Worm (Caenorhabditis elegans): ENCODE results near the gene cct-5.

cct-5 gene

DNA sequence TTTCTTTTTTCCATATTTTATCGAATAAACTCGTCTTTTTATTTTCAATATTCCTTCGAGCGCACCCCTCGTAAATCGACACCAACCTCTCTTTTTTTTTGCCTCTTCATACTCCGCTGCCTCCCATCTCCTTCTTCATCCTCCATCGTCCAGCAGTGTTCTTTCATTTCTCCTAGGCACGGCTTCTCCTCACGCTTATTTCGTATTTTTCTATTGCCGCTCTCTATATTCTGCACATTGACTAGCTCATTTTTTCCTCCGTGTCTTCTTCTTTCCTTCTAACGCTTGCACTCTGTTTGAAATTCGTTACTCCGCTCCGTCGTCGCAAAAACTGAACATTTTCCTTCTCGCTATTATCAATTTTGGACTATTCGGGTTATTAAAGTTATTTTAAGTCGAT, 47.4 kb upstream of the cct-5 start:
- TF ChIP-seq nhr-43 (tag; optimal IDR thresholded peaks at IDR 0.05; ENCODE audit: poor library complexity, severe bottlenecking) (no peak), hmg-11 (tag; optimal IDR thresholded peaks at IDR 0.05) (peak; percentile 12), lin-39 (tag; optimal IDR thresholded peaks at IDR 0.05) (peak; percentile 16), nfya-1 (tag; optimal IDR thresholded peaks at IDR 0.05; ENCODE audit: insufficient read depth) (peak; percentile 50)

DNA sequence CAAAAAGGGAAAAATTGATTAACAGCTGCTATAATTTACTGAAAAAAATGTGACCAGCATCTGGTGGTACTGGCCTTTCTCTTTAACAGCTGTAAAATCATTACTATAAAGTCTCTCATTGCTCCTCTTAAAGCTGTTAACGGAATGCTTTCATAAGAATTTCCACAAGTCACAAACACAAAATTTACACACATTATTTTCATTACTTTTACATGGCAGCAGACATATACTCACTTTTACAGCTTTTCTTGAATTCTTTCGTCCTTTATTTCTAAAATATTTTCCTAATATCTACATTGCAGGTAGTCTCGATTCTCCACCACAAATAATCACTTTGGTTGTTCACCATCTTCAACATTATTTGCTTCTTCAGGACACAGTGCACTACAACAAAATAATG, 45.4 kb upstream of the cct-5 start, which contains the start of gene imph-1:
imph-1 (plus strand) TSS at position 301 of the 400 bp plus-strand sequence.
- TF ChIP-seq hmg-11 (tag; optimal IDR thresholded peaks at IDR 0.05) (no peak), elt-3 (tag; optimal IDR thresholded peaks at IDR 0.05) (no peak), R02D3.7 (tag; optimal IDR thresholded peaks at IDR 0.05) (no peak), eor-1 (tag; optimal IDR thresholded peaks at IDR 0.05) (no peak)

DNA sequence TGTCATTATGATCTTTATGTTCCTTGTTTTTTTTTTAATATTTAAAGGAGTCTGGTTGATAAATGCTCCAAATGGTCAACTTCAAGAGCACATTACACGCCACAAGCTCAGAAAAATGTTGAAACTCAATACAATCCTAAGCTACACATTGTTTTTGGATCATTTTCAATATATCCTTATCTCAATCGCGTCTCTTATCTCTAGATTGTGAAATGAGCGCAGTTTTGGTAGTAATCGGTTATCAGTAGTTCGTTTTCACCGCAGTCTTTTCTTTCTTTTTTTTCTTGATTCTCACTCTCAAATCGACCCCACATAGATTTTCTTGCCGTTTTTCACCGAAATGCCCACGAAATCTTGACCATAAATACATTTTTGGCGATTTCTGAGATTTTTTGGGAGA, 45.0 kb upstream of the cct-5 start:
- no peak for TF ChIP-seq fos-1 (tag; optimal IDR thresholded peaks at IDR 0.05)
- no peak for TF ChIP-seq pha-4 (tag; optimal IDR thresholded peaks at IDR 0.05)
- no peak for TF ChIP-seq lsy-12 (tag; optimal IDR thresholded peaks at IDR 0.05)
- no peak for TF ChIP-seq nhr-28 (tag; optimal IDR thresholded peaks at IDR 0.05)
- TF ChIP-seq elt-2 (tag; optimal IDR thresholded peaks at IDR 0.05), result peak; percentile 56
- TF ChIP-seq ztf-11 (tag; optimal IDR thresholded peaks at IDR 0.05), result no peak

DNA sequence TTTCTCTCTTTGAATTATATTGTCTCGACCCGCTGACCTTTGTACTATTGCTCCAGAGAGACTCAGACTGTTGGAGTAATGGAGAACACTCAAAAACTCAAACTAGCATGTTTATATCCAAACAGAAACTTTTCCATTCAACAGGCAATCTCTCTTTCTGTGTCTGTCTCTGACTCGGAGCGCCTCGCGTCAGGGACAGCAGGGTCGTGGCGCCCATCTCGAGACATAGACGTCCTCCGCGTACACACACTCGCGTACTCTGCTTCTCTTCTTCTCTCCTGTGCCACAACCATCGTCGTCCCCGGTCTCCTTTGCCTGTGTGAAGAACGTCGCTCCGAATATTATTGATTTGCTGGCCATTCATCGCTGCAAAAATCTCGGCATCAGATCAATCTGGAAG, 44.0 kb upstream of the cct-5 start:
- TF ChIP-seq ceh-16 (tag; optimal IDR thresholded peaks at IDR 0.05) (no peak), ceh-28 (tag; optimal IDR thresholded peaks at IDR 0.05) (peak; percentile 50), unc-62 (GFP tag; optimal IDR thresholded peaks at IDR 0.05) (no peak), nfya-1 (tag; optimal IDR thresholded peaks at IDR 0.05; ENCODE audit: insufficient read depth) (peak; percentile 81), mdl-1 (tag; optimal IDR thresholded peaks at IDR 0.05) (peak; percentile 16), zag-1 (tag; optimal IDR thresholded peaks at IDR 0.05) (no peak), hmg-11 (tag; optimal IDR thresholded peaks at IDR 0.05) (peak; percentile 91), pqm-1 (tag; optimal IDR thresholded peaks at IDR 0.05) (peak; percentile 81), fkh-10 (GFP tag; optimal IDR thresholded peaks at IDR 0.05) (no peak), lin-39 (tag; optimal IDR thresholded peaks at IDR 0.05) (peak; percentile 87), ama-1 (optimal IDR thresholded peaks at IDR 0.05) (peak; percentile 19), mml-1 (tag; optimal IDR thresholded peaks at IDR 0.05) (no peak), elt-3 (tag; optimal IDR thresholded peaks at IDR 0.05) (no peak), ztf-11 (tag; optimal IDR thresholded peaks at IDR 0.05) (no peak), nhr-23 (tag; optimal IDR thresholded peaks at IDR 0.05) (peak; percentile 61), daf-12 (tag; optimal IDR thresholded peaks at IDR 0.05) (no peak), elt-2 (tag; optimal IDR thresholded peaks at IDR 0.05) (peak; percentile 80), nhr-28 (tag; optimal IDR thresholded peaks at IDR 0.05) (no peak), jun-1 (tag; optimal IDR thresholded peaks at IDR 0.05) (peak; percentile 44), fkh-2 (tag; optimal IDR thresholded peaks at IDR 0.05) (peak; percentile 19), nhr-67 (tag; optimal IDR thresholded peaks at IDR 0.05) (no peak), nhr-25 (tag; optimal IDR thresholded peaks at IDR 0.05) (peak; percentile 79), ZK546.5 (tag; optimal IDR thresholded peaks at IDR 0.05) (no peak), lsy-12 (tag; optimal IDR thresholded peaks at IDR 0.05) (peak; percentile 48), aly-2 (tag; optimal IDR thresholded peaks at IDR 0.05) (no peak), R02D3.7 (tag; optimal IDR thresholded peaks at IDR 0.05) (peak; percentile 52), elt-1 (tag; optimal IDR thresholded peaks at IDR 0.05) (no peak), fos-1 (tag; optimal IDR thresholded peaks at IDR 0.05) (no peak), tbx-2 (tag; optimal IDR thresholded peaks at IDR 0.05) (no peak), skn-1 (tag; optimal IDR thresholded peaks at IDR 0.05) (no peak), snpc-4 (tag; optimal IDR thresholded peaks at IDR 0.05) (peak; percentile 38), ceh-9 (tag; optimal IDR thresholded peaks at IDR 0.05) (no peak), nhr-237 (tag; optimal IDR thresholded peaks at IDR 0.05) (no peak), egl-5 (tag; optimal IDR thresholded peaks at IDR 0.05) (peak; percentile 27), lin-15B (tag; optimal IDR thresholded peaks at IDR 0.05) (peak; percentile 72), nhr-43 (tag; optimal IDR thresholded peaks at IDR 0.05; ENCODE audit: poor library complexity, severe bottlenecking) (peak; percentile 11), pha-4 (tag; optimal IDR thresholded peaks at IDR 0.05) (peak; percentile 94), nhr-76 (tag; optimal IDR thresholded peaks at IDR 0.05) (no peak)

Measured in whole organism, L3 larva.